Worm (Caenorhabditis elegans): ENCODE measurements around the gene sri-50.
"Not testable (repeated sequence)": the region's sequence is repeated elsewhere in the genome, so short reads cannot be mapped to it uniquely, and the experiment has no call there.

Gene sri-50

DNA sequence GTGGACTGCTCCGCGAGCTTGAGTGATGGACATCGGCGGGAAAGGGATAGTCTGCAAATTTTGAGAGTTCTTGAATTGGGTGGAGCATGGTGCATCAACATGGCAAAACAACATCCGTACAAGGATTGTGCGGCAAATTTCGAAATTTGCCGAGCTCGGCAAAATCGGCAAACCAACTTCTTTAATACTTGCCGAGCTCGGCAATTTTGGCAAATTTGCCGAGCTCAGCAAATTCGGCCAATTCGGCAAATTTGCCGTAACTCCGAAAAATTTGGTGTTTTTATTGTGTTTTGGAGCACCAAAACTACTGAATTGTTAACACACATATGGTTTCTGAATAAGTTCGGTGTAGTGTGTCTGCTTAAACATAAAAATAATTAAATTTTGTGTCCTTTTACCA, 33.4 kb upstream of the sri-50 start, which contains the start of gene fbxc-55:
fbxc-55 (minus strand) TSS at position 101 of the 400 bp plus-strand sequence.
- TF ChIP-seq ceh-2 (tag; optimal IDR thresholded peaks at IDR 0.05) (no peak), unc-55 (GFP tag; optimal IDR thresholded peaks at IDR 0.05) (no peak), elt-2 (tag; optimal IDR thresholded peaks at IDR 0.05) (no peak), che-1 (tag; optimal IDR thresholded peaks at IDR 0.05) (no peak), hlh-8 (tag; optimal IDR thresholded peaks at IDR 0.05) (no peak), ceh-24 (tag; optimal IDR thresholded peaks at IDR 0.05) (no peak), madf-2 (tag; optimal IDR thresholded peaks at IDR 0.05) (no peak), tbx-7 (tag; optimal IDR thresholded peaks at IDR 0.05) (no peak), unc-86 (tag; optimal IDR thresholded peaks at IDR 0.05) (no peak), ceh-30 (tag; optimal IDR thresholded peaks at IDR 0.05) (no peak), nfya-1 (tag; optimal IDR thresholded peaks at IDR 0.05) (no peak), F13H6.1 (tag; optimal IDR thresholded peaks at IDR 0.05) (no peak), syd-9 (tag; optimal IDR thresholded peaks at IDR 0.05) (no peak), pag-3 (tag; optimal IDR thresholded peaks at IDR 0.05; ENCODE audit: borderline replicate concordance) (no peak), ttx-3 (tag; optimal IDR thresholded peaks at IDR 0.05) (no peak), pqm-1 (tag; optimal IDR thresholded peaks at IDR 0.05) (no peak), ceh-34 (tag; optimal IDR thresholded peaks at IDR 0.05) (no peak), fkh-6 (tag; optimal IDR thresholded peaks at IDR 0.05) (no peak), unc-42 (tag; optimal IDR thresholded peaks at IDR 0.05) (no peak)

DNA sequence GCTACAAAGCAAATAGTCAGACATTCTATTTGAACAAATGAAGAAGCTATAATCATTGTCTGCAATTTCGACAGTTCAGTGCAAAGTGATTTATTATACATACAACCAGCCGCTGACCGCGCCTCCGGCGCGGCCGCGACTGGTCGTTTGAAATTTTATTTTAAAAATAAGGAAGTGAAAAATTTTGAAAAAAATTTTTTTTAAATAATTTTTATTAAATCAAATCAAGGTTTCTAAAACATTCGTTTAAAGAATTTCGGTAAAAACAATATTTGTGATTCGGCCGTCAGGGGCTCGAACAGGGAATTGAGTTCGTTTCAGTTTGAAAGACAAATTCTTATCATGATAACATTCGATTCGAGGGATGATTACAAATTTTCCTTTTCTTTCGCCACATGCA, 31.3 kb upstream of the sri-50 start, which contains the start of gene Y27F2A.10:
Y27F2A.10 (minus strand) TSS at position 101 of the 400 bp plus-strand sequence.
- TF ChIP-seq T23F11.4 (GFP tag; optimal IDR thresholded peaks at IDR 0.05): no peak
- no peak for TF ChIP-seq nhr-232 (tag; optimal IDR thresholded peaks at IDR 0.05)
- no peak for TF ChIP-seq tbx-2 (tag; optimal IDR thresholded peaks at IDR 0.05)
- TF ChIP-seq pag-3 (tag; optimal IDR thresholded peaks at IDR 0.05; ENCODE audit: borderline replicate concordance): no peak
- TF ChIP-seq syd-9 (tag; optimal IDR thresholded peaks at IDR 0.05): no peak
- no peak for TF ChIP-seq nhr-11 (tag; optimal IDR thresholded peaks at IDR 0.05)
- TF ChIP-seq hlh-15 (tag; optimal IDR thresholded peaks at IDR 0.05): no peak
- TF ChIP-seq odd-2 (tag; optimal IDR thresholded peaks at IDR 0.05): no peak
- TF ChIP-seq Y22D7AL.16 (tag; optimal IDR thresholded peaks at IDR 0.05): no peak
- no peak for TF ChIP-seq ztf-16 (tag; optimal IDR thresholded peaks at IDR 0.05)
- no peak for TF ChIP-seq madf-2 (tag; optimal IDR thresholded peaks at IDR 0.05)
- TF ChIP-seq dve-1 (tag; optimal IDR thresholded peaks at IDR 0.05): no peak
- TF ChIP-seq ets-4 (tag; optimal IDR thresholded peaks at IDR 0.05): no peak
- TF ChIP-seq zip-5 (tag; optimal IDR thresholded peaks at IDR 0.05): no peak

DNA sequence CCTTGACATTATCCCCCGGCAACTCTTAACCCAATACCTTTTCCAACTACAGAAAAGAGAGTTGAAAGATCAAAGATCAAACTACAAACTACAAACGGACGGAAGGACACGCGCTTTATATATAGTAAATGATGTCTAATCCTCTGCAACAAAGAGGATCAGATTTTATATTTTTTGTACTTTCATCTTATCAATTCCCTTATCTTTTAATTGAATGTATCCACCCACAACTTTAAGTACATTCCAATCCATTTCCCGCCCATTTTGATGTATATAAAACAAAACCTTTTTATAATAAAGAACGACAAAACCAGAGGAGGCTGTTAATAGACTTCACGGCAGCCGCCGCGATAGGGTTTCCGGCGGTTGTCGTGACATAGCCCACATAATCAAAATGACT, 25.9 kb upstream of the sri-50 start, which contains the start of gene sri-40:
sri-40 (plus strand) TSS at position 301 of the 400 bp plus-strand sequence.
- TF ChIP-seq fax-1 (tag; optimal IDR thresholded peaks at IDR 0.05); ama-1 (optimal IDR thresholded peaks at IDR 0.05); ttx-3 (tag; optimal IDR thresholded peaks at IDR 0.05): not testable (repeated sequence)

DNA sequence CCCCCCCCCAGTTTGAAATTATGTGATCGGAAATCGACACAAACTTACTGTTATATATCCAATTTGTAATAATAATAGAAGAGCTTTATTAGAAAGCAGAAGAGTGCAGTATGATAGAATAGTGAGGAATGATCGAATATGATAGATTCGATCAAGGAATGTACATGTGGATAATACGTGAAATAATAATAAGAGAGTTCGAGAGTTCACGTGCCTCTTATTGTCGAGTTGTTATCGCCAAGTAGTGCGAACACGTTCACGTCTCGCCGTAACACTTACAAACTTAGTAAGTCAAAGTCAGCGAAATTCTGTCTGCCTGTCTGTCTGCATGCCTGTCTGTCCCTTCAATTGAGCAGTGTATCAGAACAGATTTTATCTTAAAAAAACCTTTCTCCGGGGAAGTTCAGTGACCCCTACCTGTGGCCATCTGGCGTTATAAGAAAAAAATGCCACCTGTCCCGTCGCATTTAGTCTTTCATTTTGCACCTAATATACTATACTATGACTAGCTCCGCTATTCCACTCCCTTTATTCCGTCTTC, 20.1 kb upstream of the sri-50 start, which contains the start of the genes Y27F2A.6 and Y27F2A.8:
Y27F2A.6 (minus strand) TSS at position 101 of the 541 bp plus-strand sequence.
Y27F2A.8 (plus strand) TSS at position 491 of the 541 bp plus-strand sequence.
- TF ChIP-seq K02D7.2, C08G9.2, sdc-2 (tag; optimal IDR thresholded peaks at IDR 0.05): not testable (repeated sequence)

DNA sequence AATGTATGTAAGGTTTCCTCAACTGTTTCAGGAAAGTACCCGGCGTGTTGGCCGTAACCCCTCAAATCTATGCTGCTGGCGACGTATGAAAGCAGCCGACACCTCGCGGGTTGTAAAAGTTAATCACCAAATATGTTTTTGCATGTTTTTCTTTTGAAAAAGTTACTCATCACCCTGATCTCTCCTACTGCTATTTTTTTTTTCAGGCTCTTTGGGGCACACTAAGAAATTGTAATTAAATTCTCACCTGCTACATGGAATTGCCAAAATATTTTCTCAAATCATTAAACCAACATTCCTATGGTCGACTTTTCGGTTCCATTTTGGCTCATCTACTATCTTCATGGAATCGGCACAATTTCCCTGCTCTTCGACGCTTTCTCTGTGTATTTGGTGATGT, 18.7 kb upstream of the sri-50 start, which contains the start of gene sri-78:
sri-78 (plus strand) TSS at position 301 of the 400 bp plus-strand sequence.
- TF ChIP-seq ceh-18 (tag; optimal IDR thresholded peaks at IDR 0.05); unc-55 (GFP tag; optimal IDR thresholded peaks at IDR 0.05); hlh-8 (tag; optimal IDR thresholded peaks at IDR 0.05): not testable (repeated sequence)

Data from whole organism, late embryonic.